Worm (Caenorhabditis elegans) whole organism, L1 larva: Measurements from ENCODE around the gene nhr-129.

Source experiments
- C16A3.4 ChIP-seq: fragments of 150-350 bp; optimal IDR thresholded peaks from 2 replicates; lab custom pipeline; 2014; ENCODE audit warnings: missing biosample characterization, missing genetic modification characterization
- pax-3 ChIP-seq: fragments of 200-800 bp; sonication (Bioruptor generic); optimal IDR thresholded peaks from 2 replicates; lab custom pipeline; 2018; ENCODE audit warnings: mild to moderate bottlenecking, missing genetic modification characterization, moderate library complexity, missing compliant biosample characterization

DNA sequence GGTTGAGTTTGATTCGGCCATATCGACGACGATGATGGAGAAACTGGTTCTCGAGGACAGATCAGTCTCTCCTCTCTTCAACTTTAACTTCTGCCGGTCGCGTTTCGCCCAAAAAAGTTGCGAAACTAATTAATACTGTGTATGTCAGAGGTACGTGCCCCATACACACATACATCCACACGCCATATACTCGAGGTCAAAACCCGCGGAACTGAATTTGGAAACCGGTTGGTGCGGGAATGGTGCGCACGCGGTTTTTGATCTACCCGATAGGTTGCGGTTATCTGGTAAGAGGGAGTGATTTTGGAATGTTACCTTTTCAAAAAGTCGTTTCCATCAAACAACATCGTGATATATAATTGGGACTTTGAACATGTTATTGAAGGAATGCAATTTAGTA, 49.4 kb upstream of the nhr-129 start, which contains the start of gene ifbp-1:
- TF ChIP-seq pax-3 (tag; lab: Kevin White, UChicago) (peak; percentile 10), C16A3.4 (tag; lab: Kevin White, UChicago) (peak; percentile 55)
